Worm (Caenorhabditis elegans) whole organism, late embryonic: Measurements from ENCODE around the gene ifet-1.

ENCODE experiments used
- C38D4.7 ChIP-seq: fragments of 200-800 bp; sonication (Bioruptor generic); optimal IDR thresholded peaks from 2 replicates; lab custom pipeline; 2018; ENCODE audit warnings: mild to moderate bottlenecking, missing genetic modification characterization, moderate library complexity, missing compliant biosample characterization
- ceh-30 ChIP-seq: fragments of 150-350 bp; optimal IDR thresholded peaks from 2 replicates; lab custom pipeline; 2014; ENCODE audit warnings: missing biosample characterization, missing genetic modification characterization
- ets-4 ChIP-seq: sonication (generic microtip); optimal IDR thresholded peaks from 2 replicates; lab custom pipeline; 2016; ENCODE audit warnings: missing genetic modification characterization, missing compliant biosample characterization
- pat-9 ChIP-seq: fragments of 200-800 bp; sonication (Bioruptor generic); optimal IDR thresholded peaks from 2 replicates; lab custom pipeline; 2018; ENCODE audit warnings: mild to moderate bottlenecking, missing genetic modification characterization, moderate library complexity, missing compliant biosample characterization
- syd-9 ChIP-seq: sonication (generic microtip); optimal IDR thresholded peaks from 2 replicates; lab custom pipeline; 2016; ENCODE audit warnings: mild to moderate bottlenecking, missing genetic modification characterization, moderate library complexity, missing compliant biosample characterization
- unc-55 ChIP-seq: sonication (generic microtip); optimal IDR thresholded peaks from 2 replicates; lab custom pipeline; 2017; ENCODE audit warnings: missing biosample characterization, missing genetic modification reagents, missing genetic modification characterization

DNA sequence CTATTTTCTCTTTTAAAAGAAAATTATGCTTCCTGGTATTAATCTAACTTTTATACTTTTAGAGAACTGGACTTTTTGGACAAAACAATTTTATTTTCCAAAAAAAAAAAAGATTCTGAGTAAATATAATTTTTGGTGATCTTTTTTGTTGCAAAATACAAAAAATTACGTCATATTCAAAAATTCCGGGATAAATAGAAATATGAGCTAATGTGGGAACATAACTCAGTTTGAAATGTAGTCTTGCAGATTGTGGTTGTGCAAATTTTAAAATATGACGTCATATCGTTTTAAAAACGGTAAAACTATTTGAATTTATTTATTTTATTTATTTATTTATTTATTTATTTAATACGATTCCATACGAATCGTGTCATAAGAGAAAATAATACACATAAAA lies 6.8 kb upstream of the ifet-1 start:
- no peak for TF ChIP-seq pat-9
- no peak for TF ChIP-seq unc-55
- TF ChIP-seq syd-9 (tag; lab: Kevin White, UChicago) = no peak
- no peak for TF ChIP-seq C38D4.7
- no peak for TF ChIP-seq ceh-30 (tag; lab: Kevin White, UChicago)
- no peak for TF ChIP-seq ets-4 (tag; lab: Kevin White, UChicago)
